Worm (Caenorhabditis elegans): ENCODE measurements around the gene pqn-35.

Gene pqn-35

ce11 chrII:4603035-4603434 is 9.8 kb upstream of the pqn-35 start, which contains the start of gene F35D11.4 (continued):
- TF ChIP-seq C06A6.2 (GFP tag; conservative IDR thresholded peaks at IDR 0.05) = no peak
- TF ChIP-seq nhr-27 (tag; optimal IDR thresholded peaks at IDR 0.05) = no peak
- TF ChIP-seq unc-62 (GFP tag; optimal IDR thresholded peaks at IDR 0.05) = no peak
- no peak for TF ChIP-seq cebp-2 (GFP tag; IDR thresholded peaks at IDR 0.05)
- peak; percentile 59; the same call in 1 of the 2 replicates for TF ChIP-seq K11D2.4 (GFP tag; IDR thresholded peaks at IDR 0.05)
- no peak; the same call in 1 of the 2 replicates for TF ChIP-seq B0019.2 (GFP tag; conservative IDR thresholded peaks at IDR 0.05)
- no peak for TF ChIP-seq lag-1 (GFP tag; IDR thresholded peaks at IDR 0.05)
- no peak for TF ChIP-seq die-1 (tag; optimal IDR thresholded peaks at IDR 0.05)
- no peak for TF ChIP-seq F57C9.4 (tag; optimal IDR thresholded peaks at IDR 0.05)
- TF ChIP-seq tbp1 (GFP tag; optimal IDR thresholded peaks at IDR 0.05) = peak; percentile 48
- no peak for TF ChIP-seq nfyb-1 (GFP tag; IDR thresholded peaks at IDR 0.05)
- TF ChIP-seq F23B12.7 (tag; optimal IDR thresholded peaks at IDR 0.05; ENCODE audit: insufficient read depth) = peak; percentile 31
- no peak for TF ChIP-seq T26A5.8 (tag; optimal IDR thresholded peaks at IDR 0.05)
- peak; percentile 86 for TF ChIP-seq unc-130 (GFP tag; optimal IDR thresholded peaks at IDR 0.05)
- TF ChIP-seq dpl-1 (GFP tag; optimal IDR thresholded peaks at IDR 0.05) = peak; percentile 76
- no peak for TF ChIP-seq attf-6 (GFP tag; IDR thresholded peaks at IDR 0.05)
- TF ChIP-seq F22D6.2 (tag; optimal IDR thresholded peaks at IDR 0.05) = peak; percentile 5
- peak in 2 of 3 experiments; percentile 23 to 80 for TF ChIP-seq lin-35 (GFP tag; optimal IDR thresholded peaks at IDR 0.05)
- TF ChIP-seq snpc-1.3 (tag; optimal IDR thresholded peaks at IDR 0.05; ENCODE audit: insufficient read depth) = peak; percentile 2
- no peak for TF ChIP-seq F49E8.2 (tag; optimal IDR thresholded peaks at IDR 0.05; ENCODE audit: insufficient read depth)
- TF ChIP-seq akir-1 (GFP tag; optimal IDR thresholded peaks at IDR 0.05) = no peak
- TF ChIP-seq Y95B8A.8 (GFP tag; IDR thresholded peaks at IDR 0.05) = no peak
- peak; percentile 77 for TF ChIP-seq efl-1 (GFP tag; optimal IDR thresholded peaks at IDR 0.05)
- 0 out of 2 replicates have a peak, but pooled peaks have one; percentile 21 for TF ChIP-seq Y67H2A.10 (GFP tag; conservative IDR thresholded peaks at IDR 0.05)
- TF ChIP-seq let-526 (GFP tag; IDR thresholded peaks at IDR 0.05) = 0 out of 2 replicates have a peak, but pooled peaks have one; percentile 64
- no peak for TF ChIP-seq sea-2 (GFP tag; IDR thresholded peaks at IDR 0.05)
- TF ChIP-seq lin-40 (tag; optimal IDR thresholded peaks at IDR 0.05) = peak; percentile 51
- TF ChIP-seq F57A8.1 (GFP tag; optimal IDR thresholded peaks at IDR 0.05) = no peak
- no peak for TF ChIP-seq ztf-3 (GFP tag; optimal IDR thresholded peaks at IDR 0.05)
- peak; percentile 68 for TF ChIP-seq F33H1.4 (GFP tag; IDR thresholded peaks at IDR 0.05)
- TF ChIP-seq B0261.1 (tag; optimal IDR thresholded peaks at IDR 0.05) = no peak
- TF ChIP-seq nhr-179 (tag; optimal IDR thresholded peaks at IDR 0.05) = no peak
- no peak; the same call in 1 of the 2 replicates for TF ChIP-seq ztf-6 (GFP tag; IDR thresholded peaks at IDR 0.05)
- TF ChIP-seq mxl-1 (tag; optimal IDR thresholded peaks at IDR 0.05) = no peak
- no peak for TF ChIP-seq dox-1 (GFP tag; IDR thresholded peaks at IDR 0.05)
- TF ChIP-seq F37B4.10 (GFP tag; IDR thresholded peaks at IDR 0.05) = no peak
- no peak for TF ChIP-seq somi-1 (GFP tag; optimal IDR thresholded peaks at IDR 0.05)
- TF ChIP-seq bed-2 (GFP tag; IDR thresholded peaks at IDR 0.05) = peak; percentile 88
- TF ChIP-seq ccch-3 (GFP tag; optimal IDR thresholded peaks at IDR 0.05) = no peak
- peak; percentile 88 for TF ChIP-seq lin-54 (GFP tag; optimal IDR thresholded peaks at IDR 0.05)
- no peak for TF ChIP-seq hsf-1 (GFP tag; IDR thresholded peaks at IDR 0.05)
- 0 out of 2 replicates have a peak, but pooled peaks have one; percentile 51 for TF ChIP-seq lir-1 (GFP tag; conservative IDR thresholded peaks at IDR 0.05)
- TF ChIP-seq madf-6 (GFP tag; IDR thresholded peaks at IDR 0.05) = peak; percentile 93

Data from whole organism, young adult.